Worm (Caenorhabditis elegans): ENCODE data around the gene K07D4.5.

ce11 chrII:4028276-4028675, 2.9 kb upstream of the K07D4.5 start, which contains the start of gene K07D4.9:
- TF ChIP-seq snpc-4 (tag; optimal IDR thresholded peaks at IDR 0.05): no peak
- TF ChIP-seq lsy-2 (tag; optimal IDR thresholded peaks at IDR 0.05): no peak
- no peak for TF ChIP-seq lin-11 (tag; optimal IDR thresholded peaks at IDR 0.05)
- no peak for TF ChIP-seq nhr-6 (tag; optimal IDR thresholded peaks at IDR 0.05)
- TF ChIP-seq lin-13 (GFP tag; optimal IDR thresholded peaks at IDR 0.05): no peak
- no peak for TF ChIP-seq lin-39 (tag; optimal IDR thresholded peaks at IDR 0.05)
- no peak for TF ChIP-seq blmp-1 (tag; optimal IDR thresholded peaks at IDR 0.05; ENCODE audit: insufficient read depth)
- TF ChIP-seq nhr-21 (tag; optimal IDR thresholded peaks at IDR 0.05): no peak

Data from whole organism, L2 larva.